Worm (Caenorhabditis elegans) whole organism, early embryonic: ENCODE data around the gene let-711.

ENCODE experiments used
- B0310.2 ChIP-seq: sonication (generic microtip); optimal IDR thresholded peaks from 2 replicates; lab custom pipeline; 2016; ENCODE audit warnings: mild to moderate bottlenecking, missing genetic modification characterization, missing compliant biosample characterization
- F13C5.2 ChIP-seq: sonication (generic microtip); optimal IDR thresholded peaks from 2 replicates; lab custom pipeline; 2017; ENCODE audit warnings: mild to moderate bottlenecking, missing genetic modification characterization, inconsistent platforms, missing compliant biosample characterization
- aly-1 ChIP-seq: sonication (generic microtip); optimal IDR thresholded peaks from 2 replicates; lab custom pipeline; 2016; ENCODE audit warnings: missing genetic modification characterization, missing compliant biosample characterization
- ama-1 ChIP-seq: fragments of 150-350 bp; optimal IDR thresholded peaks from 2 replicates; lab custom pipeline; 2014
- ceh-13 ChIP-seq: fragments of 200-800 bp; sonication (Bioruptor generic); optimal IDR thresholded peaks from 2 replicates; lab custom pipeline; 2018; ENCODE audit warnings: mild to moderate bottlenecking, missing genetic modification characterization, missing compliant biosample characterization
- ceh-36 ChIP-seq: sonication (generic microtip); optimal IDR thresholded peaks from 2 replicates; lab custom pipeline; 2016; ENCODE audit warnings: missing genetic modification characterization, inconsistent platforms, missing compliant biosample characterization
- ets-7 ChIP-seq: sonication (generic microtip); optimal IDR thresholded peaks from 2 replicates; lab custom pipeline; 2016; ENCODE audit warnings: missing genotype, missing genetic modification characterization, missing compliant biosample characterization
- flt-1 ChIP-seq: fragments of 200-800 bp; sonication (Bioruptor generic); IDR thresholded peaks from 2 replicates; pipeline ENCODE4 v1.3.6; 2022; ENCODE audit warnings: missing genetic modification characterization, missing compliant biosample characterization
- hmbx-1 ChIP-seq: sonication (generic microtip); optimal IDR thresholded peaks from 2 replicates; lab custom pipeline; 2016; ENCODE audit warnings: mild to moderate bottlenecking, missing genetic modification characterization, missing compliant biosample characterization
- hmg-4 ChIP-seq: fragments of 200-800 bp; sonication (Bioruptor generic); optimal IDR thresholded peaks from 2 replicates; lab custom pipeline; 2018; ENCODE audit warnings: mild to moderate bottlenecking, missing genetic modification characterization, missing compliant biosample characterization
- hnd-1 ChIP-seq: sonication (generic microtip); optimal IDR thresholded peaks from 2 replicates; lab custom pipeline; 2016; ENCODE audit warnings: missing genetic modification characterization, missing compliant biosample characterization
- pes-1 ChIP-seq: fragments of 200-800 bp; sonication (Bioruptor generic); IDR thresholded peaks from 2 replicates; pipeline ENCODE4 v1.3.6; 2022; ENCODE audit warnings: missing genetic modification reagents, missing genetic modification characterization, missing compliant biosample characterization
- scrt-1 ChIP-seq: fragments of 200-800 bp; sonication (Bioruptor generic); IDR thresholded peaks from 2 replicates; pipeline ENCODE4 v1.3.6; 2022; ENCODE audit warnings: missing genetic modification characterization, missing compliant biosample characterization
- sea-1 ChIP-seq: fragments of 200-800 bp; sonication (Bioruptor generic); conservative IDR thresholded peaks from 2 replicates; pipeline ENCODE4 v1.3.6; 2022; ENCODE audit warnings: missing genetic modification characterization, missing compliant biosample characterization
- tbx-11 ChIP-seq: fragments of 200-800 bp; sonication (Bioruptor generic); IDR thresholded peaks from 2 replicates; pipeline ENCODE4 v1.3.6; 2022; ENCODE audit warnings: missing genetic modification characterization, missing compliant biosample characterization
- tbx-37 ChIP-seq: fragments of 200-800 bp; sonication (Bioruptor generic); conservative IDR thresholded peaks from 2 replicates; pipeline ENCODE4 v1.3.6; 2022; ENCODE audit warnings: missing genetic modification reagents, missing genetic modification characterization, missing compliant biosample characterization
- tra-4 ChIP-seq: sonication (generic microtip); optimal IDR thresholded peaks from 2 replicates; lab custom pipeline; 2017; ENCODE audit warnings: missing genetic modification characterization, missing compliant biosample characterization

let-711 gene

DNA sequence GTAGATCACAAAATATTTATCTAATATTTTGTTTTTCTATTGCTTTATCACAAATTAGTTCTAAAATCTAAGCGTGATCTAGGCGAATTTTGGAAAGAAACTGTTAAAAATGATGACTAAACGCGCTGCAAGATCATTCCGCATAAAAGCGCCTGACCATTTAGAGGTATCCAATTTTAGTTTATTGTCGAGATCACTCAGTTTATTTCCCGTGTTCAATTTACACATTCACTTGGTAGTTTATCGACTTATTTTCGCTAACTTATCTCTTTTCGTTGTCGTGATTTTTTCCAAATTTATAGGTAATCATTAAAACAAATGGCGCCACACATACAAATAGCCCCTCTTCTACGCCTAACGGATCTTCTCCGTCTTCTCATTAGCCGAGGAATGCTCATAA, 40.1 kb upstream of the let-711 start, which contains the start of gene T07E3.2:
Gene T07E3.2 (plus strand): TSS at position 301 of the 400 bp plus-strand sequence.
- TF ChIP-seq hmbx-1 (tag; lab: Kevin White, UChicago): no peak

DNA sequence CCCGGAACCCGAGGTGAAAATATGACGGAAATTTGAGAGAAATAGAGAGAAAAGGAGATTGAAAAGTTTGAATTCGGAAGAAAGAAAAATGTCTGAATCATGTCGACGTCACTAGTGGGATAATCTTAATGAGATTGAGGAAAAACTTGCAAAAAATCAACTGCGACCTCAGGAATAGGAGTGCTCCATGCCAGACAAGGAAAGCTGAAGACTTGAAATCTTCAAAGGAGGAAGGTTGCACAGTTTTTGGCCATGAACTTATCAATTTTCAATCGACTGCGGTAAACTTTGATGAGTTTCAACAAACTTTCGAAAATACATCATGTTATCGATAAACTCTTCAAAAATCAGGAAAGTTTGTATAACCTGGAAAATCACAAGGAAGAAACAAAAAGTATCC, 34.1 kb upstream of the let-711 start, which contains the start of gene pdf-1:
Gene pdf-1 (minus strand): TSS at position 101 of the 400 bp plus-strand sequence.
- TF ChIP-seq hmg-4 (GFP tag; lab: Kevin White, UChicago): no peak
- TF ChIP-seq hnd-1 (tag; lab: Kevin White, UChicago): no peak
- no peak for TF ChIP-seq hmbx-1 (tag; lab: Kevin White, UChicago)
- no peak for TF ChIP-seq tbx-11 (GFP tag; lab: Robert Waterston, UW)
- TF ChIP-seq sea-1 (GFP tag; lab: Robert Waterston, UW): no peak
- TF ChIP-seq pes-1 (GFP tag; lab: Robert Waterston, UW): no peak
- TF ChIP-seq ceh-13 (GFP tag; lab: Kevin White, UChicago): no peak
- no peak for TF ChIP-seq ets-7 (tag; lab: Kevin White, UChicago)
- TF ChIP-seq scrt-1: no peak

DNA sequence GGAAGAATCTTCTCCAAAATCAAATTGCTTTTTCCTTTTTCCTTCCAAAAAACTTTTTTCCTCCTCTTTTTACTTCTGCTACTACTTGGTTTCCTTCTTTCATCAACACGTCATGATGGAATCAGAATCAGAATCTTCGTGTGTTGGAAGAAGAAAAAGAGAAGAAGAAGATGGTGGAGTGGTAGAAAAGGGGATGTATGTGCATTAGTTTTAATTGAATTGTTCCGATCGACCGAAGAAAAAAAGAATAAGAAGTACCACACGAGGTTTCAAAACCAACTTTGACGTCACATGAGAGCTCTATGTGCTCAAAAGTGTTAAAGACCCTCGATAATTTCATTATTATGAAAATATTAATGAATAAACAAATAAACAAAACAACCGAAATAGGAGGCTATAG, 31.7 kb upstream of the let-711 start:
- no peak for TF ChIP-seq sea-1 (GFP tag; lab: Robert Waterston, UW)
- no peak for TF ChIP-seq tra-4 (tag; lab: Kevin White, UChicago)
- no peak for TF ChIP-seq scrt-1
- no peak for TF ChIP-seq hmbx-1 (tag; lab: Kevin White, UChicago)
- no peak for TF ChIP-seq hmg-4 (GFP tag; lab: Kevin White, UChicago)
- TF ChIP-seq ceh-36 (tag; lab: Kevin White, UChicago): no peak
- no peak for TF ChIP-seq flt-1 (GFP tag; lab: Robert Waterston, UW)
- TF ChIP-seq hnd-1 (tag; lab: Kevin White, UChicago): no peak
- TF ChIP-seq aly-1: no peak
- TF ChIP-seq F13C5.2: no peak
- no peak for TF ChIP-seq ets-7 (tag; lab: Kevin White, UChicago)
- TF ChIP-seq pes-1 (GFP tag; lab: Robert Waterston, UW): no peak
- TF ChIP-seq tbx-37 (GFP tag; lab: Robert Waterston, UW): no peak
- TF ChIP-seq B0310.2 (tag; lab: Kevin White, UChicago): no peak
- no peak for TF ChIP-seq tbx-11 (GFP tag; lab: Robert Waterston, UW)

DNA sequence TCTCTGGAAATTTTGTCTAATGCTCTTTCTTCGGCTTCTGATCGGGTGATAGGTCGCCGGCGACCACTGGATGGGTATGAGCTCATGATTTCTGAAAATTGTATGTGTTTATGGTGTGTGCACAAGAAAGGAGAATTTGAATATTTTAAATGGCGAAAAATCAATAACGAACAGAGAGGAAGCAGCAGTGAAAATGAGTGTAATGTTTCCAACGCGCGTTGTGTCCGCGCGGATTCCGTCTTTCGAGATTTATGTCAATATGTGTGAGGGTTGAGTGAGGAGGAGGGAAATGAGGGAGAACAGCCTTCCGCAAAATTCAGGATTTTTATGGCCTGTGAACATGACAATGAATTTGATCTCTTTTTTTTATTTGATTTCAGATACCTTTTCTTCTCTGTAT, 17.8 kb upstream of the let-711 start, which contains the start of gene flap-1:
Gene flap-1 (minus strand): TSS at position 101 of the 400 bp plus-strand sequence.
- TF ChIP-seq ceh-13 (GFP tag; lab: Kevin White, UChicago) (no peak), hnd-1 (tag; lab: Kevin White, UChicago) (no peak), sea-1 (GFP tag; lab: Robert Waterston, UW) (no peak), ama-1 (no peak), tbx-11 (GFP tag; lab: Robert Waterston, UW) (no peak), scrt-1 (no peak), B0310.2 (tag; lab: Kevin White, UChicago) (no peak), ets-7 (tag; lab: Kevin White, UChicago) (no peak), hmg-4 (GFP tag; lab: Kevin White, UChicago) (no peak), hmbx-1 (tag; lab: Kevin White, UChicago) (no peak)

DNA sequence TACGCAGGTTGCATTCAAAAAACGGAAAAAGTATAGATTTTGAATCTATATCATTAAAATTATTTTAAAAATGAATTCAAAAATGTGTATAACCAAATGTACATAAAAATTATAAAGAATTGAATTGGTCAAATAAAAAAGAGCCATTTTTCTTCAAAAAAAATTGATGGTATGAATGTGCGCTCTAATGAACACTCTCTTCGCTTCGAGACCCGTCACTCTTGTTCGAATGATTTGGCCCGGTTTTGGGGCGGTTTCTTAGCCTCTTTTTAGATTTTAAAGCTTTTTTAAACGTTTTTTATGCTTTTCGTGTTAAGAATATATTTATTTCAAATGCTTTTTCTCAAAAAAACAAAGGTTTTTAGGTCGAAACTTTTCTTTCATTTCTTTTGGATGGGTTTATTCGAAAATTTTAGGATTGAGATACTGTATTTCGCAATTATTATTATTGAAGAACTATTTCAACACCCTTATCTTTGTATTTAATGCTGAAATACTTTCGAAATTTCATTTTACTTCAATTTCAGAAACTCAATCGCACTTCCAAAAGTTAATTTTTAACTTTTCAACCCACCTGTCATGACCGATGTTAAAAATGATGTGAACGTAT, 16.9 kb upstream of the let-711 start, which contains the start of gene inf-1:
Gene inf-1 (plus strand): TSS at position 577 of the 610 bp plus-strand sequence.
- TF ChIP-seq ceh-13 (GFP tag; lab: Kevin White, UChicago): no peak
- TF ChIP-seq aly-1: no peak
- TF ChIP-seq hnd-1 (tag; lab: Kevin White, UChicago): no peak
- no peak for TF ChIP-seq tbx-11 (GFP tag; lab: Robert Waterston, UW)

DNA sequence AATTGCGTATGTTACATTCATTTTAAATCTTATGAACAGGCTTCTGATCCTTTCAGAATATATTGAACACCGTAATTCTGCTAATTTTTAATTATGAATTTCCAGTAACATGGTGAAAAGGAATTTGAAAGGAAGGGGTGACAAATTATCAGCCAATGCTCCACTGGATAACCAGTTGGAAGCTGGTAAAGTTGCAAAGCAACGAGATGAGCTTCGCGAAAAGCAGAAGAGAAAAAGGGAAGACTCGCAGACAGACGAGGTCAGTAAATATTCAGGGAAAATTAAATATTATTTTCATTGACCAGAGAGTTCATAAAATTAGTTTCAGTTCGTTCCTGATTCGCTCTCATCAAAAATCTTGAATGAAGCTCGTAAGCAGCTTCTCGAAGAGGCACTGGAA, 14.6 kb upstream of the let-711 start, which contains the start of gene byn-1:
Gene byn-1 (plus strand): TSS at position 106 of the 400 bp plus-strand sequence.
- TF ChIP-seq tbx-37 (GFP tag; lab: Robert Waterston, UW) (no peak), ama-1 (peak; percentile 26)

DNA sequence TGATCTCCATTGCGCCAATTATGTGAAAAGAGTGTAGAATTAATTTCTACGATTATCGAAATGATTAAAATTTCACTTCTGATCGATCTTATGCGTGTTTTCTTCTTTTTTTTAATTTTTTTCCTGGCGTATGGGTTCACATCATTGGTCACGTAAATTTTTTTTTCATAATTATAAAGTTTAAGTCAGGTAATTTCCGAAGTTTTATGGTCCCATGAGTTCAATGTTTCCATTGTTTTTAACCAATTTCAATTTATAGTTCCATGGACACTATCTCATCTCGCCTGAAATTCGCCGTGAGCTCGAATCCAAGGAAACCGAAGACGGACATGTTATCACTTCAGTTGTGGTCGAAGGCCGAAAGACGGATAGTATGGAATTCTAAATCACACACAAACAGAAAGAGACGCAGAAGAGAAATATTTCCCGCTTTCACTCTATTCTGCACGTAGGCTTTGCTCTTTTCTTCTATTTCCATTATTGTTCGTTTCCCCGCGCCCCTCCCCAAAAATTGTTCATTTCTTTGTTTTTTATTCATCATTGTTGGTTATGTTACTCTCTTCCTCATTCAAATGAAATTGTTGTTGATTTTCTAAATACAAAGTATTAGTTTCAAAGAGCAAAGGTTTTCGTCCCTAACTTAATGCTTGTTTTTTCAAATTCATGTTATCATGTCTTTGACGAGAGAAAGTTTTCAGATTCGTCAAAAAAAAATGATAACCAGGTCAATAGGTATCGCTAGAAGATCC, 11.1 kb upstream of the let-711 start, which contains the start of the genes F57B9.8 and coq-2:
Gene F57B9.8 (minus strand): TSS at position 51 of the 749 bp plus-strand sequence.
Gene coq-2 (plus strand): TSS at position 699 of the 749 bp plus-strand sequence.
- TF ChIP-seq tbx-37 (GFP tag; lab: Robert Waterston, UW): no peak
- TF ChIP-seq hmg-4 (GFP tag; lab: Kevin White, UChicago): no peak
- no peak for TF ChIP-seq ceh-13 (GFP tag; lab: Kevin White, UChicago)
- no peak for TF ChIP-seq hnd-1 (tag; lab: Kevin White, UChicago)
- TF ChIP-seq pes-1 (GFP tag; lab: Robert Waterston, UW): no peak
- no peak for TF ChIP-seq tra-4 (tag; lab: Kevin White, UChicago)
- no peak for TF ChIP-seq hmbx-1 (tag; lab: Kevin White, UChicago)
- no peak for TF ChIP-seq sea-1 (GFP tag; lab: Robert Waterston, UW)
- TF ChIP-seq ets-7 (tag; lab: Kevin White, UChicago): no peak
- no peak for TF ChIP-seq ama-1
- TF ChIP-seq scrt-1: no peak
- no peak for TF ChIP-seq F13C5.2
- TF ChIP-seq aly-1: no peak
- no peak for TF ChIP-seq tbx-11 (GFP tag; lab: Robert Waterston, UW)
- TF ChIP-seq B0310.2 (tag; lab: Kevin White, UChicago): no peak
- TF ChIP-seq flt-1 (GFP tag; lab: Robert Waterston, UW): no peak
- TF ChIP-seq ceh-36 (tag; lab: Kevin White, UChicago): no peak
